Worm (Caenorhabditis elegans) whole organism, L4 larva: Measurements from ENCODE around the gene mesp-1.
A peak's percentile ranks its signal among the peaks of the same experiment; 100 is the strongest.

Experiments
- F44E2.7 ChIP-seq: fragments of 200-800 bp; sonication (Bioruptor generic); IDR thresholded peaks from 2 replicates; pipeline ENCODE4 v2.1.2; 2022; ENCODE audit warnings: missing genetic modification characterization, missing compliant biosample characterization
- aha-1 ChIP-seq: fragments of 150-350 bp; peaks from one replicate; lab custom pipeline; 2014; ENCODE audit warnings: missing biosample characterization, missing genetic modification characterization
- ama-1 ChIP-seq: fragments of 150-350 bp; optimal IDR thresholded peaks from 2 replicates; lab custom pipeline; 2014; ENCODE audit warnings: inconsistent platforms, mixed read lengths
- ceh-20 ChIP-seq: fragments of 200-800 bp; sonication (Bioruptor generic); IDR thresholded peaks from 2 replicates; pipeline ENCODE4 v1.3.6; 2022; ENCODE audit warnings: missing genetic modification reagents, missing genetic modification characterization, missing compliant biosample characterization
- ceh-82 ChIP-seq: sonication (generic microtip); optimal IDR thresholded peaks from 2 replicates; lab custom pipeline; 2017; ENCODE audit warnings: missing biosample characterization, missing genetic modification characterization
- ces-1 ChIP-seq: fragments of 150-350 bp; sonication (generic microtip); optimal IDR thresholded peaks from 4 replicates; lab custom pipeline; 2014; ENCODE audit warnings: missing biosample characterization, missing genetic modification reagents, missing genetic modification characterization
- cey-2 ChIP-seq: sonication (generic microtip); optimal IDR thresholded peaks from 3 replicates; lab custom pipeline; 2017; ENCODE audit warnings: missing genetic modification characterization, mild to moderate bottlenecking, missing compliant biosample characterization, antibody characterized with exemption, borderline replicate concordance; ENCODE audit not compliant: insufficient read depth
- ctbp-1 ChIP-seq: fragments of 200-800 bp; sonication (Bioruptor generic); IDR thresholded peaks from 2 replicates; pipeline ENCODE4 v1.3.6; 2022; ENCODE audit warnings: missing genetic modification reagents, missing genetic modification characterization, missing compliant biosample characterization
- daf-16 ChIP-seq, 3 experiments: sonication (generic microtip); optimal IDR thresholded peaks; 2 replicates each; lab custom pipeline; 2016 to 2017; ENCODE audit warnings: missing genetic modification characterization in 3 of 3, missing genetic modification reagents in 3 of 3, mild to moderate bottlenecking in 2 of 3, missing compliant biosample characterization in 2 of 3, missing biosample characterization in 1 of 3, moderate library complexity in 1 of 3
- dmd-6 ChIP-seq: fragments of 200-800 bp; sonication (Bioruptor generic); IDR thresholded peaks from 2 replicates; pipeline ENCODE4 v1.3.6; 2022; ENCODE audit warnings: missing genetic modification reagents, missing genetic modification characterization, missing compliant biosample characterization
- duxl-1 ChIP-seq: sonication (generic microtip); optimal IDR thresholded peaks from 2 replicates; lab custom pipeline; 2016; ENCODE audit warnings: mild to moderate bottlenecking, missing genetic modification characterization, moderate library complexity, missing compliant biosample characterization; ENCODE audit not compliant: poor library complexity
- dve-1 ChIP-seq: sonication (generic microtip); optimal IDR thresholded peaks from 2 replicates; lab custom pipeline; 2017; ENCODE audit warnings: antibody characterized with exemption, mild to moderate bottlenecking, missing genetic modification characterization, missing compliant biosample characterization; ENCODE audit not compliant: insufficient read depth
- fkh-10 ChIP-seq: fragments of 150-350 bp; optimal IDR thresholded peaks from 2 replicates; lab custom pipeline; 2014; ENCODE audit warnings: missing biosample characterization, missing genetic modification reagents, missing genetic modification characterization
- fos-1 ChIP-seq: fragments of 150-350 bp; optimal IDR thresholded peaks from 2 replicates; lab custom pipeline; 2014; ENCODE audit warnings: missing biosample characterization, missing genetic modification characterization
- hif-1 ChIP-seq, 2 experiments: sonication (generic microtip); optimal IDR thresholded peaks; 2 replicates each; lab custom pipeline; 2016 to 2017; ENCODE audit warnings: missing compliant biosample characterization in 2 of 2, missing genetic modification characterization in 2 of 2, missing genetic modification reagents in 2 of 2, missing genotype in 2 of 2, mild to moderate bottlenecking in 1 of 2
- hlh-11 ChIP-seq: fragments of 200-800 bp; sonication (Bioruptor generic); optimal IDR thresholded peaks from 2 replicates; lab custom pipeline; 2018; ENCODE audit warnings: mild to moderate bottlenecking, missing genetic modification characterization, missing compliant biosample characterization
- hlh-30 ChIP-seq: sonication (generic microtip); optimal IDR thresholded peaks from 2 replicates; lab custom pipeline; 2017; ENCODE audit warnings: antibody characterized with exemption, mild to moderate bottlenecking, missing genetic modification characterization, missing compliant biosample characterization; ENCODE audit not compliant: insufficient read depth
- jun-1 ChIP-seq: fragments of 150-350 bp; optimal IDR thresholded peaks from 2 replicates; lab custom pipeline; 2014; ENCODE audit warnings: missing biosample characterization, missing genetic modification reagents, missing genetic modification characterization
- lsy-2 ChIP-seq, 2 experiments: fragments of 150-350 bp in 1 of 2; sonication (generic microtip) in 1 of 2; optimal IDR thresholded peaks; 2 replicates each; lab custom pipeline; 2014 to 2017; ENCODE audit warnings: missing biosample characterization in 2 of 2, missing genetic modification characterization in 2 of 2
- mdl-1 ChIP-seq, 2 experiments: fragments of 150-350 bp in 1 of 2; sonication (generic microtip) in 1 of 2; optimal IDR thresholded peaks; 2 replicates each; lab custom pipeline; 2014 to 2017; ENCODE audit warnings: missing biosample characterization in 2 of 2, missing genetic modification characterization in 2 of 2
- mdt-29 ChIP-seq: fragments of 200-800 bp; sonication (Bioruptor generic); IDR thresholded peaks from 2 replicates; pipeline ENCODE4 v1.3.6; 2022; ENCODE audit warnings: missing genetic modification reagents, missing genetic modification characterization, missing compliant biosample characterization
- mep-1 ChIP-seq: fragments of 150-350 bp; sonication (generic microtip); optimal IDR thresholded peaks from 3 replicates; lab custom pipeline; 2014; ENCODE audit warnings: missing biosample characterization, missing genetic modification characterization
- mes-2 ChIP-seq: sonication (generic microtip); optimal IDR thresholded peaks from 2 replicates; lab custom pipeline; 2016; ENCODE audit warnings: missing genotype, mild to moderate bottlenecking, missing genetic modification characterization, missing compliant biosample characterization; ENCODE audit not compliant: poor library complexity, severe bottlenecking
- mxl-3 ChIP-seq: fragments of 200-800 bp; sonication (Bioruptor generic); optimal IDR thresholded peaks from 2 replicates; lab custom pipeline; 2018; ENCODE audit warnings: mild to moderate bottlenecking, missing genetic modification characterization, missing compliant biosample characterization
- nhr-102 ChIP-seq: sonication (generic microtip); optimal IDR thresholded peaks from 2 replicates; lab custom pipeline; 2016; ENCODE audit warnings: mild to moderate bottlenecking, missing genetic modification characterization, moderate library complexity, missing compliant biosample characterization
- nhr-11 ChIP-seq: fragments of 150-350 bp; optimal IDR thresholded peaks from 2 replicates; lab custom pipeline; 2014; ENCODE audit warnings: missing biosample characterization, missing genetic modification characterization
- nhr-111 ChIP-seq: fragments of 200-800 bp; sonication (Bioruptor generic); optimal IDR thresholded peaks from 2 replicates; lab custom pipeline; 2018; ENCODE audit warnings: mild to moderate bottlenecking, missing genetic modification characterization, missing compliant biosample characterization
- nhr-25 ChIP-seq: sonication (generic microtip); optimal IDR thresholded peaks from 2 replicates; lab custom pipeline; 2017; ENCODE audit warnings: missing genetic modification characterization, mild to moderate bottlenecking, missing compliant biosample characterization, antibody characterized with exemption, moderate library complexity, borderline replicate concordance; ENCODE audit not compliant: insufficient read depth
- nhr-28 ChIP-seq: fragments of 150-350 bp; optimal IDR thresholded peaks from 2 replicates; lab custom pipeline; 2014; ENCODE audit warnings: missing biosample characterization, missing genetic modification characterization
- nhr-48 ChIP-seq: sonication (generic microtip); optimal IDR thresholded peaks from 2 replicates; lab custom pipeline; 2016; ENCODE audit warnings: mild to moderate bottlenecking, missing genetic modification characterization, missing compliant biosample characterization
- nhr-6 ChIP-seq: fragments of 150-350 bp; optimal IDR thresholded peaks from 2 replicates; lab custom pipeline; 2014; ENCODE audit warnings: missing biosample characterization, missing genetic modification characterization
- nhr-77 ChIP-seq: fragments of 150-350 bp; optimal IDR thresholded peaks from 2 replicates; lab custom pipeline; 2014; ENCODE audit warnings: missing biosample characterization, missing genetic modification characterization
- php-3 ChIP-seq: fragments of 200-800 bp; sonication (Bioruptor generic); IDR thresholded peaks from 2 replicates; pipeline ENCODE4 v1.3.6; 2022; ENCODE audit warnings: missing genetic modification reagents, missing genetic modification characterization, missing compliant biosample characterization
- pqm-1 ChIP-seq: sonication (generic microtip); optimal IDR thresholded peaks from 2 replicates; lab custom pipeline; 2017; ENCODE audit warnings: missing biosample characterization, missing genetic modification characterization
- rbr-2 ChIP-seq: sonication (generic microtip); optimal IDR thresholded peaks from 2 replicates; lab custom pipeline; 2016; ENCODE audit warnings: missing genotype, missing genetic modification characterization, missing compliant biosample characterization
- saeg-2 ChIP-seq: fragments of 200-800 bp; sonication (Bioruptor generic); IDR thresholded peaks from 2 replicates; pipeline ENCODE4 v1.3.6; 2022; ENCODE audit warnings: missing genetic modification reagents, missing genetic modification characterization, missing compliant biosample characterization
- spr-1 ChIP-seq: sonication (generic microtip); optimal IDR thresholded peaks from 2 replicates; lab custom pipeline; 2016; ENCODE audit warnings: mild to moderate bottlenecking, missing genetic modification characterization, missing compliant biosample characterization
- tra-1 ChIP-seq: fragments of 200-800 bp; sonication (Bioruptor generic); IDR thresholded peaks from 2 replicates; pipeline ENCODE4 v1.3.6; 2022; ENCODE audit warnings: missing genetic modification reagents, missing genetic modification characterization, missing compliant biosample characterization
- zfp-2 ChIP-seq: sonication (generic microtip); optimal IDR thresholded peaks from 2 replicates; lab custom pipeline; 2016; ENCODE audit warnings: mild to moderate bottlenecking, missing genetic modification characterization, missing compliant biosample characterization
- zfp-3 ChIP-seq: fragments of 200-800 bp; sonication (Bioruptor generic); conservative IDR thresholded peaks from 2 replicates; pipeline ENCODE4 v1.3.6; 2022; ENCODE audit warnings: missing genetic modification reagents, missing genetic modification characterization, missing compliant biosample characterization
- ztf-11 ChIP-seq: fragments of 150-350 bp; optimal IDR thresholded peaks from 2 replicates; lab custom pipeline; 2014; ENCODE audit warnings: missing biosample characterization, missing genetic modification characterization

The mesp-1 gene

ce11 chrIV:8527598-8528012 lies 28.5 kb downstream of the mesp-1 start (continued):
- TF ChIP-seq zfp-3 (GFP tag; lab: Robert Waterston, UW) (peak; percentile 52; the same call in 1 of the 2 replicates), nhr-48 (tag; lab: Kevin White, UChicago) (peak; percentile 99), ztf-11 (tag; lab: Kevin White, UChicago) (no peak), spr-1 (tag; lab: Kevin White, UChicago) (peak; percentile 87)

ce11 chrIV:8528345-8528744 lies 29.2 kb downstream of the mesp-1 start:
- peak; percentile 1 for TF ChIP-seq duxl-1
- peak; percentile 38 for TF ChIP-seq nhr-102 (tag; lab: Kevin White, UChicago)
- TF ChIP-seq hlh-30: peak; percentile 76
- TF ChIP-seq nhr-111 (GFP tag; lab: Kevin White, UChicago): no peak
- TF ChIP-seq mxl-3 (GFP tag; lab: Kevin White, UChicago): peak; percentile 80
- no peak for TF ChIP-seq nhr-25 (tag; lab: Kevin White, UChicago)
- peak; percentile 67; the same call in 1 of the 2 replicates for TF ChIP-seq tra-1 (GFP tag; lab: Robert Waterston, UW)
- TF ChIP-seq cey-2 (tag; lab: Kevin White, UChicago): peak; percentile 81
- TF ChIP-seq nhr-48 (tag; lab: Kevin White, UChicago): peak; percentile 72
- TF ChIP-seq nhr-28: peak; percentile 79
- TF ChIP-seq mes-2 (tag; lab: Kevin White, UChicago): peak; percentile 25
- peak; percentile 27 for TF ChIP-seq nhr-77
- TF ChIP-seq dmd-6 (GFP tag; lab: Robert Waterston, UW): peak; percentile 96
- TF ChIP-seq ces-1 (GFP tag; lab: Kevin White, UChicago): no peak
- TF ChIP-seq ama-1: peak; percentile 11
- TF ChIP-seq saeg-2: 0 out of 2 replicates have a peak, but pooled peaks have one; percentile 58
- peak; percentile 37 for TF ChIP-seq mep-1
- TF ChIP-seq fos-1 (tag; lab: Kevin White, UChicago): no peak
- TF ChIP-seq nhr-11 (tag; lab: Kevin White, UChicago): no peak
- peak; percentile 83 for TF ChIP-seq php-3
- peak; percentile 94 for TF ChIP-seq dve-1 (tag; lab: Kevin White, UChicago)
- peak in 1 of 2 experiments; percentile 49 for TF ChIP-seq lsy-2 (tag; optimal IDR thresholded peaks at IDR 0.05; lab: Kevin White, UChicago)
- peak; percentile 80 for TF ChIP-seq pqm-1 (tag; lab: Kevin White, UChicago)
- peak; percentile 92 for TF ChIP-seq aha-1
- peak in 1 of 2 experiments; percentile 11 for TF ChIP-seq daf-16 (GFP tag; optimal IDR thresholded peaks at IDR 0.05; lab: Kevin White, UChicago)
- TF ChIP-seq daf-16 (tag; optimal IDR thresholded peaks at IDR 0.05; lab: Kevin White, UChicago): peak; percentile 97
- TF ChIP-seq jun-1 (tag; lab: Kevin White, UChicago): peak; percentile 8
- TF ChIP-seq hlh-11: peak; percentile 92
- TF ChIP-seq fkh-10 (GFP tag; lab: Kevin White, UChicago): no peak
- peak; percentile 5 to 85 for TF ChIP-seq mdl-1 (tag; optimal IDR thresholded peaks at IDR 0.05; lab: Kevin White, UChicago)
- 0 out of 2 replicates have a peak, but pooled peaks have one; percentile 25 for TF ChIP-seq ceh-20
- TF ChIP-seq hif-1 (tag; optimal IDR thresholded peaks at IDR 0.05; lab: Kevin White, UChicago): peak in 1 of 2 experiments; percentile 34

DNA sequence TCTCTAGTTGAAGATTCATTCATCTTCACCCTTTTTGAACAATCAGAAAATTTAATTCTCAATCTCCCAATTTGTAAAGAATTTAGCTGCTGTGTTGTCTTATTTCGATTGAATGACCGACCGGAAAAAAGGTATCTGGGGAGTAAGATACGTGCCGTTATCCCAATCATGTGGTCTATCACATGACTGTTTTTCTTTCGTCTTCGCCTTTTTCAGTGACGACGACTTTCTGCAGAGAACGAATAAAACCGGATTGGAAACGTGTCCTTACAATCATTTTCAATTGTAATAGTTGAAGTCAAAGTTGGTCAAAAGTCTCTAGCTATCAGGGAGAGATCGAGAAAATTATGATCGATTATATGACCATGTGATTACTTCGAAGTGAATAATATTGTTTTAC lies 29.9 kb downstream of the mesp-1 start:
- TF ChIP-seq nhr-25 (tag; lab: Kevin White, UChicago): peak; percentile 18
- peak; percentile 28 to 67 for TF ChIP-seq hif-1 (tag; optimal IDR thresholded peaks at IDR 0.05; lab: Kevin White, UChicago)
- TF ChIP-seq nhr-48 (tag; lab: Kevin White, UChicago): peak; percentile 83
- peak; percentile 6 for TF ChIP-seq rbr-2 (tag; lab: Kevin White, UChicago)
- peak; percentile 75 for TF ChIP-seq nhr-28
- TF ChIP-seq F44E2.7 (GFP tag; lab: Robert Waterston, UW): no peak
- TF ChIP-seq mdl-1 (tag; optimal IDR thresholded peaks at IDR 0.05; lab: Kevin White, UChicago): peak in 1 of 2 experiments; percentile 63
- no peak for TF ChIP-seq ceh-82
- TF ChIP-seq dmd-6 (GFP tag; lab: Robert Waterston, UW): peak; percentile 69
- peak; percentile 20; the same call in 1 of the 2 replicates for TF ChIP-seq ceh-20
- peak; percentile 33 for TF ChIP-seq mes-2 (tag; lab: Kevin White, UChicago)
- TF ChIP-seq mep-1: peak; percentile 43
- TF ChIP-seq mxl-3 (GFP tag; lab: Kevin White, UChicago): peak; percentile 43
- TF ChIP-seq lsy-2 (tag; optimal IDR thresholded peaks at IDR 0.05; lab: Kevin White, UChicago): peak in 1 of 2 experiments; percentile 56
- no peak for TF ChIP-seq duxl-1
- TF ChIP-seq zfp-2 (tag; lab: Kevin White, UChicago): no peak
- TF ChIP-seq hlh-11: peak; percentile 74
- peak; percentile 34; the same call in 1 of the 2 replicates for TF ChIP-seq mdt-29 (GFP tag; lab: Robert Waterston, UW)
- TF ChIP-seq hlh-30: peak; percentile 82
- peak; percentile 94 for TF ChIP-seq aha-1
- TF ChIP-seq jun-1 (tag; lab: Kevin White, UChicago): no peak
- peak; percentile 55 for TF ChIP-seq cey-2 (tag; lab: Kevin White, UChicago)
- 0 out of 2 replicates have a peak, but pooled peaks have one; percentile 14 for TF ChIP-seq zfp-3 (GFP tag; lab: Robert Waterston, UW)
- no peak for TF ChIP-seq nhr-11 (tag; lab: Kevin White, UChicago)
- 0 out of 2 replicates have a peak, but pooled peaks have one; percentile 8 for TF ChIP-seq ctbp-1 (GFP tag; lab: Robert Waterston, UW)
- no peak for TF ChIP-seq nhr-6 (tag; lab: Kevin White, UChicago)
